Worm (Caenorhabditis elegans) whole organism, late embryonic: ENCODE data around the gene F28B1.9.

Source experiments
- C38D4.7 ChIP-seq: fragments of 200-800 bp; sonication (Bioruptor generic); optimal IDR thresholded peaks from 2 replicates; lab custom pipeline; 2018; ENCODE audit warnings: mild to moderate bottlenecking, missing genetic modification characterization, moderate library complexity, missing compliant biosample characterization
- ama-1 ChIP-seq: fragments of 150-350 bp; optimal IDR thresholded peaks from 2 replicates; lab custom pipeline; 2014
- ceh-24 ChIP-seq: sonication (generic microtip); optimal IDR thresholded peaks from 2 replicates; lab custom pipeline; 2016; ENCODE audit warnings: mild to moderate bottlenecking, missing genetic modification characterization, missing compliant biosample characterization
- fkh-10 ChIP-seq: fragments of 150-350 bp; optimal IDR thresholded peaks from 2 replicates; lab custom pipeline; 2014; ENCODE audit warnings: missing biosample characterization, missing genetic modification reagents, missing genetic modification characterization
- nhr-11 ChIP-seq: fragments of 150-350 bp; optimal IDR thresholded peaks from 2 replicates; lab custom pipeline; 2014; ENCODE audit warnings: missing biosample characterization, missing genetic modification characterization
- nhr-232 ChIP-seq: sonication (generic microtip); optimal IDR thresholded peaks from 2 replicates; lab custom pipeline; 2016; ENCODE audit warnings: missing genetic modification characterization, missing compliant biosample characterization
- pat-9 ChIP-seq: fragments of 200-800 bp; sonication (Bioruptor generic); optimal IDR thresholded peaks from 2 replicates; lab custom pipeline; 2018; ENCODE audit warnings: mild to moderate bottlenecking, missing genetic modification characterization, moderate library complexity, missing compliant biosample characterization
- pha-4 ChIP-seq: fragments of 150-350 bp; optimal IDR thresholded peaks from 2 replicates; lab custom pipeline; 2018; ENCODE audit warnings: missing biosample characterization, missing genetic modification reagents, missing genetic modification characterization
- pqm-1 ChIP-seq: sonication (generic microtip); optimal IDR thresholded peaks from 2 replicates; lab custom pipeline; 2016; ENCODE audit warnings: missing genetic modification characterization, missing compliant biosample characterization
- tbx-2 ChIP-seq: sonication (generic microtip); optimal IDR thresholded peaks from 2 replicates; lab custom pipeline; 2016; ENCODE audit warnings: missing genetic modification characterization, missing compliant biosample characterization
- tbx-7 ChIP-seq: sonication (generic microtip); optimal IDR thresholded peaks from 2 replicates; lab custom pipeline; 2016; ENCODE audit warnings: missing genotype, missing genetic modification characterization, missing compliant biosample characterization

- TF ChIP-seq C38D4.7 (no peak), fkh-10 (GFP tag; lab: Kevin White, UChicago) (no peak), pat-9 (no peak), pha-4 (tag; lab: Kevin White, UChicago) (no peak), pqm-1 (tag; lab: Kevin White, UChicago) (no peak), ama-1 (lab: Kevin White, UChicago) (no peak), ceh-24 (tag; lab: Kevin White, UChicago) (no peak), tbx-2 (tag; lab: Kevin White, UChicago) (no peak), tbx-7 (no peak), nhr-232 (no peak), nhr-11 (no peak)
These were observed 37.0 kb downstream of the F28B1.9 start, which contains the start of the genes ZK218.3 and ZK218.4 for ce11 chrV:17098669-17099068.
